Fruit fly (Drosophila melanogaster): ENCODE results near the gene COX7AL.

The COX7AL gene

dm6 chr3R:8356626-8357290 lies 13.3 kb downstream of the COX7AL start, which contains the start of gene stck:
Gene stck (plus strand): TSS chr3R:8356978.
- no peak for TF ChIP-seq psq (optimal IDR thresholded peaks at IDR 0.05)
- no peak for TF ChIP-seq Dll (optimal IDR thresholded peaks at IDR 0.05)
- no peak for TF ChIP-seq pan (optimal IDR thresholded peaks at IDR 0.05)
- TF ChIP-seq usp (GFP tag; optimal IDR thresholded peaks at IDR 0.05), result no peak
- TF ChIP-seq CG8478 (optimal IDR thresholded peaks at IDR 0.05), result no peak
- no peak for TF ChIP-seq EcR (GFP tag; optimal IDR thresholded peaks at IDR 0.05)

dm6 chr3R:8357372-8357992 lies 14.0 kb downstream of the COX7AL start:
- no peak for TF ChIP-seq CG8478 (optimal IDR thresholded peaks at IDR 0.05)
- TF ChIP-seq usp (GFP tag; optimal IDR thresholded peaks at IDR 0.05), result no peak
- TF ChIP-seq Dll (optimal IDR thresholded peaks at IDR 0.05), result no peak
- TF ChIP-seq psq (optimal IDR thresholded peaks at IDR 0.05), result no peak
- no peak for TF ChIP-seq EcR (GFP tag; optimal IDR thresholded peaks at IDR 0.05)
- no peak for TF ChIP-seq pan (optimal IDR thresholded peaks at IDR 0.05)

dm6 chr3R:8358004-8358403 lies 14.5 kb downstream of the COX7AL start:
- TF ChIP-seq pan (optimal IDR thresholded peaks at IDR 0.05), result no peak
- no peak for TF ChIP-seq EcR (GFP tag; optimal IDR thresholded peaks at IDR 0.05)
- no peak for TF ChIP-seq psq (optimal IDR thresholded peaks at IDR 0.05)
- TF ChIP-seq usp (GFP tag; optimal IDR thresholded peaks at IDR 0.05), result no peak
- no peak for TF ChIP-seq CG8478 (optimal IDR thresholded peaks at IDR 0.05)
- no peak for TF ChIP-seq Dll (optimal IDR thresholded peaks at IDR 0.05)

DNA sequence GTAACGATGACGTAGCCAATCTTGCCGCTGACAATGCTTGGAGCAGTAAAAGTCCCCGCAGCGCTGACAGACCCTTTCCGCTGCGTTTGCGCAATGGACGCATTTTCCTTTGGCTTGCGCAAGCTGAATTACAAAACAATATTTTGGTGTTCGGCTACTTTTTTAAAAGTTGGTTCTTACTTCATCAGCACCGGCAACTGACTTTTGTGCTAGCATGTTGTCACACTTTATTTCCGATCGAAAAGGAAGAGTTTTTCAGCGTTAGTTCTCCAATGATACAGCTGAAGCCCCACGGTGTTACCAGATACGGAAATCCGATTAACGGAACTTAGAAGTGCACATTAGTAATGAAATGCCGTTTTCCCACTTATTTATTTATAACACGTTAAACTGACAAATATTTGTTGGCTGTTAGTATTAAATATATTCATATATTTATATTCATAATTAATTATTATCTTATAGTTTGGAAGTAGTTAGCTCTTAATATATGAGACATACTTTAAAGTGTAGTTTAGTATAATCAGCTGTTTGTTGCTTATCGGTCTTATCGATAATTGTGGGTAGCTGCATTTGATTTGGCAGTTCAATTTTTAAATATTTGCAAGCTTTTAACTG lies 18.9 kb downstream of the COX7AL start, which contains the start of the genes Veneno and CG7963:
Gene Veneno (minus strand): TSS at position 296 of the 618 bp plus-strand sequence.
Gene CG7963 (plus strand): TSS at position 568 of the 618 bp plus-strand sequence.
- TF ChIP-seq usp (GFP tag; optimal IDR thresholded peaks at IDR 0.05) (no peak), Dll (optimal IDR thresholded peaks at IDR 0.05) (no peak), psq (optimal IDR thresholded peaks at IDR 0.05) (no peak), EcR (GFP tag; optimal IDR thresholded peaks at IDR 0.05) (no peak), CG8478 (optimal IDR thresholded peaks at IDR 0.05) (no peak), pan (optimal IDR thresholded peaks at IDR 0.05) (no peak)

- TF ChIP-seq psq (optimal IDR thresholded peaks at IDR 0.05) (no peak), Dll (optimal IDR thresholded peaks at IDR 0.05) (no peak), EcR (GFP tag; optimal IDR thresholded peaks at IDR 0.05) (no peak), usp (GFP tag; optimal IDR thresholded peaks at IDR 0.05) (no peak), CG8478 (optimal IDR thresholded peaks at IDR 0.05) (no peak), pan (optimal IDR thresholded peaks at IDR 0.05) (no peak)
These were observed 25.1 kb downstream of the COX7AL start for dm6 chr3R:8368553-8368952.

DNA sequence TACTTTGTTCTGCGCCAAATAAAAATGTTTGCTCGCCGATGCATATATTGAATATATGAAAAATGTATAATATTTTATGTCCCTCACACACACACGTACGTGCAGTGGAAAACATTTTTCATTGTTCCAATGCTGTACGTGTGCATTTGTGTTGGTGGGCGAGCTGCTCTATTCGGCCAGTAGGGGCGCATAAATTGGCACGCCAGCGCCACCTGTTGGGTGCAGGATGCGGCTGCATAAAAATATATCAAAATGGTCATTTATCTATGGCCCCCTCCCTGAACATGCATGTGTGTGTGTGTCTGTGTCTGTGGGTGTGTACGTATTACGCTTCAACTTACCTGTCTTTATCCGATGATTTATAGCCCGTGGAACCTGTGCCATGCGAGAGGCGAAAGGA lies 46.2 kb downstream of the COX7AL start:
- TF ChIP-seq pan (optimal IDR thresholded peaks at IDR 0.05) (no peak), CG8478 (optimal IDR thresholded peaks at IDR 0.05) (no peak), Dll (optimal IDR thresholded peaks at IDR 0.05) (no peak), usp (GFP tag; optimal IDR thresholded peaks at IDR 0.05) (no peak)

Data from whole organism.